Worm (Caenorhabditis elegans) whole organism, L4/young adult: ENCODE measurements around the gene fib-1.

Experiments
- W03F9.2 ChIP-seq: fragments of 150-350 bp; optimal IDR thresholded peaks from 2 replicates; lab custom pipeline; 2014; ENCODE audit warnings: missing biosample characterization, missing genetic modification characterization
- dao-5 ChIP-seq: sonication (generic microtip); optimal IDR thresholded peaks from 2 replicates; lab custom pipeline; 2016; ENCODE audit warnings: missing genotype, missing genetic modification characterization, moderate library complexity, missing compliant biosample characterization
- him-1 ChIP-seq: sonication (generic microtip); optimal IDR thresholded peaks from 2 replicates; lab custom pipeline; 2016; ENCODE audit warnings: missing genotype, missing genetic modification reagents, missing genetic modification characterization, missing compliant biosample characterization

- no peak for TF ChIP-seq him-1 (tag; lab: Kevin White, UChicago)
- no peak for TF ChIP-seq W03F9.2
- TF ChIP-seq dao-5, result no peak
These were observed 12.1 kb upstream of the fib-1 start, which contains the start of gene obr-2 for ce11 chrV:15014164-15014563.
